Fruit fly (Drosophila melanogaster) whole organism, embryonic: Measurements from ENCODE around the gene Tim9b.
A peak's percentile ranks its signal among the peaks of the same experiment; 100 is the strongest.

Experiments used
- Antp ChIP-seq: fragments of 200-800 bp; sonication (Bioruptor generic); optimal IDR thresholded peaks from 3 replicates; lab custom pipeline; 2016; ENCODE audit warnings: missing biosample characterization, missing genetic modification characterization
- Blimp-1 ChIP-seq: fragments of 200-800 bp; sonication (Bioruptor generic); optimal IDR thresholded peaks from 3 replicates; lab custom pipeline; 2018; ENCODE audit warnings: missing biosample characterization, missing genetic modification characterization, mild to moderate bottlenecking, moderate library complexity, missing genetic modification reagents
- CG11504 ChIP-seq: fragments of 200-800 bp; sonication (Bioruptor generic); optimal IDR thresholded peaks from 3 replicates; lab custom pipeline; 2019; ENCODE audit warnings: missing biosample characterization, mild to moderate bottlenecking, missing genetic modification characterization, moderate library complexity
- CG12744 ChIP-seq: fragments of 200-800 bp; sonication (Bioruptor generic); optimal IDR thresholded peaks from 2 replicates; lab custom pipeline; 2016; ENCODE audit warnings: missing biosample characterization, missing genetic modification characterization
- CG12769 ChIP-seq: fragments of 200-800 bp; sonication (Bioruptor generic); optimal IDR thresholded peaks from 2 replicates; lab custom pipeline; 2019; ENCODE audit warnings: missing biosample characterization, mild to moderate bottlenecking, missing genetic modification characterization, moderate library complexity
- CG12942 ChIP-seq: fragments of 200-800 bp; sonication (Bioruptor generic); optimal IDR thresholded peaks from 3 replicates; lab custom pipeline; 2016; ENCODE audit warnings: missing biosample characterization, missing genetic modification characterization
- CG13424 ChIP-seq: fragments of 200-800 bp; sonication (Bioruptor generic); optimal IDR thresholded peaks from 2 replicates; lab custom pipeline; 2019; ENCODE audit warnings: missing biosample characterization, mild to moderate bottlenecking, missing genetic modification characterization, moderate library complexity
- CG14710 ChIP-seq: fragments of 200-800 bp; sonication (Bioruptor generic); optimal IDR thresholded peaks from 3 replicates; lab custom pipeline; 2019; ENCODE audit warnings: missing biosample characterization, mild to moderate bottlenecking, missing genetic modification characterization, moderate library complexity
- CG14860 ChIP-seq: fragments of 200-800 bp; sonication (Bioruptor generic); IDR thresholded peaks from 3 replicates; pipeline ENCODE4 v1.3.6; 2022; ENCODE audit warnings: missing biosample characterization, missing genetic modification characterization; ENCODE audit not compliant: partially characterized antibody
- CG15269 ChIP-seq: fragments of 200-800 bp; sonication (Bioruptor generic); optimal IDR thresholded peaks from 2 replicates; lab custom pipeline; 2018; ENCODE audit warnings: missing biosample characterization, mild to moderate bottlenecking, missing genetic modification characterization, moderate library complexity
- CG18262 ChIP-seq: fragments of 200-800 bp; optimal IDR thresholded peaks from 3 replicates; lab custom pipeline; 2019; ENCODE audit warnings: missing biosample characterization, mild to moderate bottlenecking, missing genetic modification characterization, moderate library complexity
- CG18619 ChIP-seq: fragments of 200-800 bp; sonication (Bioruptor generic); optimal IDR thresholded peaks from 3 replicates; lab custom pipeline; 2017; ENCODE audit warnings: missing biosample characterization, mild to moderate bottlenecking, missing genetic modification characterization
- CG2678 ChIP-seq: fragments of 200-800 bp; sonication (Bioruptor generic); optimal IDR thresholded peaks from 3 replicates; lab custom pipeline; 2019; ENCODE audit warnings: missing biosample characterization, mild to moderate bottlenecking, missing genetic modification characterization, moderate library complexity
- CG32772 ChIP-seq: fragments of 200-800 bp; sonication (Bioruptor generic); IDR thresholded peaks from 2 replicates; pipeline ENCODE4 v1.3.6; 2022; ENCODE audit warnings: missing biosample characterization, missing genetic modification characterization
- CG33213 ChIP-seq: fragments of 200-800 bp; sonication (Bioruptor generic); optimal IDR thresholded peaks from 3 replicates; lab custom pipeline; 2016; ENCODE audit warnings: missing biosample characterization, missing genetic modification characterization
- CG3847 ChIP-seq: fragments of 200-800 bp; sonication (Bioruptor generic); IDR thresholded peaks from 2 replicates; pipeline ENCODE4 v1.3.6; 2022; ENCODE audit warnings: missing biosample characterization, missing genetic modification characterization
- CG42726 ChIP-seq: fragments of 200-800 bp; sonication (Bioruptor generic); IDR thresholded peaks from 2 replicates; pipeline ENCODE4 v1.3.6; 2022; ENCODE audit warnings: missing biosample characterization, missing genetic modification characterization; ENCODE audit not compliant: partially characterized antibody
- CG4360 ChIP-seq: fragments of 200-800 bp; sonication (Bioruptor generic); IDR thresholded peaks from 2 replicates; pipeline ENCODE4 v1.3.6; 2022; ENCODE audit warnings: missing biosample characterization, missing genetic modification characterization
- CG5180 ChIP-seq: fragments of 200-800 bp; sonication (Bioruptor generic); optimal IDR thresholded peaks from 3 replicates; lab custom pipeline; 2017; ENCODE audit warnings: missing biosample characterization, missing genetic modification characterization, mild to moderate bottlenecking, moderate library complexity, missing genetic modification reagents
- CG7556 ChIP-seq: fragments of 200-800 bp; sonication (Bioruptor generic); optimal IDR thresholded peaks from 2 replicates; lab custom pipeline; 2017; ENCODE audit warnings: missing biosample characterization, mild to moderate bottlenecking, missing genetic modification characterization
- CG9215 ChIP-seq: fragments of 200-800 bp; sonication (Bioruptor generic); IDR thresholded peaks from 2 replicates; pipeline ENCODE4 v1.3.6; 2022; ENCODE audit warnings: missing biosample characterization, missing genetic modification characterization
- CG9817 ChIP-seq: fragments of 200-800 bp; sonication (Bioruptor generic); optimal IDR thresholded peaks from 2 replicates; lab custom pipeline; 2018; ENCODE audit warnings: missing biosample characterization, mild to moderate bottlenecking, missing genetic modification characterization, moderate library complexity
- Camta ChIP-seq: fragments of 200-800 bp; sonication (Bioruptor generic); optimal IDR thresholded peaks from 2 replicates; lab custom pipeline; 2016; ENCODE audit warnings: missing biosample characterization, missing genetic modification characterization
- Chrac-16 ChIP-seq: fragments of 200-800 bp; sonication (Bioruptor generic); optimal IDR thresholded peaks from 3 replicates; lab custom pipeline; 2016; ENCODE audit warnings: missing biosample characterization, missing genetic modification characterization
- CoRest ChIP-seq: fragments of 200-800 bp; sonication (Bioruptor generic); optimal IDR thresholded peaks from 3 replicates; lab custom pipeline; 2018; ENCODE audit warnings: missing biosample characterization, mild to moderate bottlenecking, missing genetic modification characterization, moderate library complexity
- D19A ChIP-seq: fragments of 200-800 bp; optimal IDR thresholded peaks from 3 replicates; lab custom pipeline; 2019; ENCODE audit warnings: missing biosample characterization, mild to moderate bottlenecking, missing genetic modification characterization, moderate library complexity
- Ets65A ChIP-seq: fragments of 200-800 bp; sonication (Bioruptor generic); peaks from one replicate; lab custom pipeline; 2016; ENCODE audit warnings: missing biosample characterization, missing genetic modification characterization
- Gug ChIP-seq: fragments of 200-800 bp; sonication (Bioruptor generic); IDR thresholded peaks from 4 replicates; pipeline ENCODE4 v1.3.6; 2022; ENCODE audit warnings: missing biosample characterization, missing genetic modification characterization
- HLH54F ChIP-seq: fragments of 200-800 bp; sonication (Bioruptor generic); optimal IDR thresholded peaks from 3 replicates; lab custom pipeline; 2016; ENCODE audit warnings: missing biosample characterization, missing genetic modification characterization
- MBD-R2 ChIP-seq: fragments of 200-800 bp; sonication (Bioruptor generic); IDR thresholded peaks from 2 replicates; pipeline ENCODE4 v1.3.6; 2022; ENCODE audit warnings: missing biosample characterization, missing genetic modification characterization
- NFAT ChIP-seq: fragments of 200-800 bp; sonication (Bioruptor generic); IDR thresholded peaks from 2 replicates; pipeline ENCODE4 v1.3.6; 2022; ENCODE audit warnings: missing biosample characterization, missing genetic modification characterization
- Rx ChIP-seq: fragments of 200-800 bp; sonication (Bioruptor generic); IDR thresholded peaks from 2 replicates; pipeline ENCODE4 v1.3.6; 2022; ENCODE audit warnings: missing biosample characterization, missing genetic modification characterization
- Side ChIP-seq: fragments of 200-800 bp; sonication (Bioruptor generic); optimal IDR thresholded peaks from 2 replicates; lab custom pipeline; 2016; ENCODE audit warnings: missing biosample characterization, missing genetic modification characterization
- al ChIP-seq: fragments of 200-800 bp; sonication (Bioruptor generic); IDR thresholded peaks from 2 replicates; pipeline ENCODE4 v1.3.6; 2022; ENCODE audit warnings: missing biosample characterization, missing genetic modification characterization
- ase ChIP-seq: fragments of 200-800 bp; sonication (Bioruptor generic); IDR thresholded peaks from 3 replicates; pipeline ENCODE4 v1.3.6; 2022; ENCODE audit warnings: missing biosample characterization, missing genetic modification characterization
- ci ChIP-seq: fragments of 200-800 bp; sonication (Bioruptor generic); IDR thresholded peaks from 3 replicates; pipeline ENCODE4 v1.3.6; 2022; ENCODE audit warnings: missing biosample characterization, missing genetic modification characterization
- ems ChIP-seq: fragments of 200-800 bp; sonication (Bioruptor generic); optimal IDR thresholded peaks from 3 replicates; lab custom pipeline; 2016; ENCODE audit warnings: missing biosample characterization, missing genetic modification characterization
- inv ChIP-seq: fragments of 200-800 bp; sonication (Bioruptor generic); IDR thresholded peaks from 2 replicates; pipeline ENCODE4 v1.3.6; 2022; ENCODE audit warnings: missing biosample characterization, missing genetic modification characterization; ENCODE audit not compliant: partially characterized antibody
- lmd ChIP-seq: fragments of 200-800 bp; sonication (Bioruptor generic); IDR thresholded peaks from 2 replicates; pipeline ENCODE4 v1.3.6; 2022; ENCODE audit warnings: missing biosample characterization, missing genetic modification characterization
- nerfin-2 ChIP-seq: fragments of 200-800 bp; sonication (Bioruptor generic); IDR thresholded peaks from 2 replicates; pipeline ENCODE4 v1.3.6; 2022; ENCODE audit warnings: missing biosample characterization, missing genetic modification characterization; ENCODE audit not compliant: partially characterized antibody
- pan ChIP-seq, 4 experiments: fragments of >200 bp in 3 of 4; fragments of 200-800 bp in 1 of 4; sonication (Bioruptor generic) in 1 of 4; optimal IDR thresholded peaks in 3 of 4; IDR thresholded peaks in 1 of 4; 2 replicates each; pipeline versions ENCODE4 v1.3.6 to Lab custom; 2017 to 2022; ENCODE audit warnings: missing biosample characterization in 2 of 4, missing genetic modification characterization in 2 of 4, mixed read lengths in 1 of 4
- pho ChIP-seq: fragments of 200-800 bp; sonication (Bioruptor generic); optimal IDR thresholded peaks from 2 replicates; lab custom pipeline; 2016; ENCODE audit warnings: missing biosample characterization, missing genetic modification characterization
- row ChIP-seq: fragments of 200-800 bp; sonication (Bioruptor generic); IDR thresholded peaks from 3 replicates; pipeline ENCODE4 v1.3.6; 2022; ENCODE audit warnings: missing biosample characterization, missing genetic modification characterization
- sisA ChIP-seq: fragments of 200-800 bp; sonication (Bioruptor generic); IDR thresholded peaks from 2 replicates; pipeline ENCODE4 v1.3.6; 2022; ENCODE audit warnings: missing biosample characterization, missing genetic modification characterization
- slbo ChIP-seq: fragments of 200-800 bp; sonication (Bioruptor generic); IDR thresholded peaks from 2 replicates; pipeline ENCODE4 v1.3.6; 2022; ENCODE audit warnings: missing biosample characterization, missing genetic modification characterization
- sob ChIP-seq: fragments of 200-800 bp; sonication (Bioruptor generic); IDR thresholded peaks from 2 replicates; pipeline ENCODE4 v1.3.6; 2022; ENCODE audit warnings: missing biosample characterization, missing genetic modification characterization
- tin ChIP-seq: fragments of 200-800 bp; sonication (Bioruptor generic); optimal IDR thresholded peaks from 3 replicates; lab custom pipeline; 2016; ENCODE audit warnings: missing biosample characterization, missing genetic modification characterization
- vvl ChIP-seq: fragments of 200-800 bp; sonication (Bioruptor generic); IDR thresholded peaks from 2 replicates; pipeline ENCODE4 v1.3.6; 2022; ENCODE audit warnings: missing biosample characterization, missing genetic modification characterization
- wdn ChIP-seq: fragments of 200-800 bp; sonication (Bioruptor generic); IDR thresholded peaks from 2 replicates; pipeline ENCODE4 v1.3.6; 2022; ENCODE audit warnings: missing biosample characterization, missing genetic modification characterization
- zfh1 ChIP-seq: fragments of 200-800 bp; sonication (Bioruptor generic); IDR thresholded peaks from 3 replicates; pipeline ENCODE4 v1.3.6; 2022; ENCODE audit warnings: missing biosample characterization, missing genetic modification characterization

Tim9b gene

dm6 chrX:19665684-19666141 lies 47.4 kb upstream of the Tim9b start (continued):
- peak; percentile 59; the same call in 1 of the 2 replicates for TF ChIP-seq vvl (GFP tag; lab: Robert Waterston, UW)
- peak; percentile 7 for TF ChIP-seq tin (GFP tag; lab: Kevin White, UChicago)
- TF ChIP-seq al: peak; percentile 56
- TF ChIP-seq CG7556 (GFP tag; lab: Kevin White, UChicago): no peak
- no peak for TF ChIP-seq D19A (tag; lab: Kevin White, UChicago)
- peak; percentile 10 for TF ChIP-seq Blimp-1 (GFP tag; lab: Kevin White, UChicago)
- TF ChIP-seq CG42726 (GFP tag; lab: Robert Waterston, UW): peak; percentile 82
- TF ChIP-seq CG9817 (tag; lab: Kevin White, UChicago): peak; percentile 25
- TF ChIP-seq wdn (GFP tag; lab: Robert Waterston, UW): peak; percentile 29; the same call in 1 of the 2 replicates
- TF ChIP-seq sisA: peak; percentile 60
- TF ChIP-seq slbo (GFP tag; lab: Robert Waterston, UW): peak; percentile 85
- peak; percentile 54; the same call in 1 of the 2 replicates for TF ChIP-seq nerfin-2 (GFP tag; lab: Robert Waterston, UW)
- peak; percentile 24 for TF ChIP-seq ems (GFP tag; lab: Kevin White, UChicago)
- no peak for TF ChIP-seq pho (GFP tag; lab: Kevin White, UChicago)
- TF ChIP-seq CG12744: peak; percentile 24
- TF ChIP-seq HLH54F (GFP tag; lab: Kevin White, UChicago): no peak
- TF ChIP-seq row: peak; percentile 96
- TF ChIP-seq CoRest (tag; lab: Kevin White, UChicago): peak; percentile 35
- TF ChIP-seq ci: peak; percentile 60
- peak; percentile 67 for TF ChIP-seq inv (GFP tag; lab: Robert Waterston, UW)
- TF ChIP-seq CG18619 (GFP tag; lab: Kevin White, UChicago): no peak
- peak; percentile 3 for TF ChIP-seq CG14710 (tag; lab: Kevin White, UChicago)
- TF ChIP-seq CG32772: peak; percentile 53; the same call in 1 of the 2 replicates
- TF ChIP-seq CG11504: peak; percentile 16
- peak; percentile 64 for TF ChIP-seq Antp
- 0 out of 2 replicates have a peak, but pooled peaks have one; percentile 23 for TF ChIP-seq MBD-R2 (GFP tag; lab: Robert Waterston, UW)
- no peak for TF ChIP-seq CG5180 (GFP tag; lab: Kevin White, UChicago)
- no peak for TF ChIP-seq Side (GFP tag; lab: Kevin White, UChicago)
- peak; percentile 5 for TF ChIP-seq Camta (GFP tag; lab: Kevin White, UChicago)
- peak; percentile 23 for TF ChIP-seq CG13424 (tag; lab: Kevin White, UChicago)
- TF ChIP-seq sob (GFP tag; lab: Robert Waterston, UW): peak; percentile 75
- TF ChIP-seq CG15269 (tag; lab: Kevin White, UChicago): peak; percentile 11
- peak; percentile 62 for TF ChIP-seq lmd
- TF ChIP-seq zfh1 (GFP tag; lab: Robert Waterston, UW): peak; percentile 55; the same call in 2 of the 3 replicates
- TF ChIP-seq CG14860 (GFP tag; lab: Robert Waterston, UW): 0 out of 3 replicates have a peak, but pooled peaks have one; percentile 30
- 0 out of 2 replicates have a peak, but pooled peaks have one; percentile 10 for TF ChIP-seq CG4360 (GFP tag; lab: Robert Waterston, UW)
- TF ChIP-seq CG12942 (GFP tag; lab: Kevin White, UChicago): no peak
- peak; percentile 62 for TF ChIP-seq CG9215 (GFP tag; lab: Robert Waterston, UW)
- peak; percentile 85 for TF ChIP-seq NFAT (GFP tag; lab: Robert Waterston, UW)
- no peak for TF ChIP-seq CG18262 (tag; lab: Kevin White, UChicago)
- TF ChIP-seq pan (optimal IDR thresholded peaks at IDR 0.05; lab: Kevin White, UChicago): no peak
- peak in 1 of 2 experiments; percentile 51 for TF ChIP-seq pan (GFP tag; optimal IDR thresholded peaks at IDR 0.05 in 1 of 2, IDR thresholded peaks at IDR 0.05 in 1 of 2)
- TF ChIP-seq ase (GFP tag; lab: Robert Waterston, UW): no peak
- TF ChIP-seq CG33213 (GFP tag; lab: Kevin White, UChicago): peak; percentile 3
- peak; percentile 52 for TF ChIP-seq Rx
- peak; percentile 31 for TF ChIP-seq CG12769 (tag; lab: Kevin White, UChicago)
- TF ChIP-seq Gug (GFP tag; lab: Robert Waterston, UW): peak; percentile 89
- TF ChIP-seq Ets65A (GFP tag; lab: Kevin White, UChicago): peak; percentile 87
- TF ChIP-seq CG3847: peak; percentile 65
- peak; percentile 28 for TF ChIP-seq Chrac-16 (GFP tag; lab: Kevin White, UChicago)
- TF ChIP-seq CG2678 (tag; lab: Kevin White, UChicago): peak; percentile 40
